Worm (Caenorhabditis elegans) whole organism, L4/young adult: ENCODE measurements around the gene K10C9.4.

Source experiments
- W03F9.2 ChIP-seq: fragments of 150-350 bp; optimal IDR thresholded peaks from 2 replicates; lab custom pipeline; 2014; ENCODE audit warnings: missing biosample characterization, missing genetic modification characterization
- dao-5 ChIP-seq: sonication (generic microtip); optimal IDR thresholded peaks from 2 replicates; lab custom pipeline; 2016; ENCODE audit warnings: missing genotype, missing genetic modification characterization, moderate library complexity, missing compliant biosample characterization
- him-1 ChIP-seq: sonication (generic microtip); optimal IDR thresholded peaks from 2 replicates; lab custom pipeline; 2016; ENCODE audit warnings: missing genotype, missing genetic modification reagents, missing genetic modification characterization, missing compliant biosample characterization

Gene K10C9.4

ce11 chrV:1001163-1001562 lies 51.7 kb downstream of the K10C9.4 start:
- no peak for TF ChIP-seq W03F9.2 (tag; lab: Kevin White, UChicago)
- TF ChIP-seq dao-5 (tag; lab: Kevin White, UChicago): no peak
- TF ChIP-seq him-1 (tag; lab: Kevin White, UChicago): no peak
